Fruit fly (Drosophila melanogaster) whole organism, prepupa: Measurements from ENCODE around the gene CG13114.

Experiments
- Blimp-1 ChIP-seq: fragments of 200-800 bp; sonication (Bioruptor generic); optimal IDR thresholded peaks from 3 replicates; lab custom pipeline; 2017; ENCODE audit warnings: missing biosample characterization, missing genetic modification characterization, mild to moderate bottlenecking, moderate library complexity, missing genetic modification reagents
- CG10669 ChIP-seq: fragments of 200-800 bp; sonication (Bioruptor generic); optimal IDR thresholded peaks from 3 replicates; lab custom pipeline; 2018; ENCODE audit warnings: missing biosample characterization, mild to moderate bottlenecking, missing genetic modification characterization, moderate library complexity
- CG11294 ChIP-seq: fragments of 200-800 bp; sonication (Bioruptor generic); IDR thresholded peaks from 2 replicates; pipeline ENCODE4 v1.3.6; 2022; ENCODE audit warnings: missing biosample characterization, missing genetic modification characterization
- CG11902 ChIP-seq: fragments of 200-800 bp; sonication (Bioruptor generic); optimal IDR thresholded peaks from 3 replicates; lab custom pipeline; 2016; ENCODE audit warnings: missing biosample characterization, missing genetic modification characterization
- CG15336 ChIP-seq: fragments of 200-800 bp; sonication (Bioruptor generic); IDR thresholded peaks from 2 replicates; pipeline ENCODE4 v1.3.6; 2022; ENCODE audit warnings: missing biosample characterization, missing genetic modification characterization
- CG1621 ChIP-seq: fragments of 200-800 bp; sonication (Bioruptor generic); optimal IDR thresholded peaks from 3 replicates; lab custom pipeline; 2018; ENCODE audit warnings: missing biosample characterization, mild to moderate bottlenecking, missing genetic modification characterization
- CG16779 ChIP-seq: fragments of 200-800 bp; sonication (Bioruptor generic); optimal IDR thresholded peaks from 3 replicates; lab custom pipeline; 2017; ENCODE audit warnings: missing biosample characterization, mild to moderate bottlenecking, missing genetic modification characterization
- CG3032 ChIP-seq: fragments of 200-800 bp; optimal IDR thresholded peaks from 2 replicates; lab custom pipeline; 2019; ENCODE audit warnings: missing biosample characterization, mild to moderate bottlenecking, missing genetic modification characterization, moderate library complexity
- CG34406 ChIP-seq: fragments of 200-800 bp; sonication (Bioruptor generic); optimal IDR thresholded peaks from 3 replicates; lab custom pipeline; 2016; ENCODE audit warnings: missing biosample characterization, missing genetic modification characterization
- CG4318 ChIP-seq: fragments of 200-800 bp; sonication (Bioruptor generic); optimal IDR thresholded peaks from 3 replicates; lab custom pipeline; 2017; ENCODE audit warnings: missing biosample characterization, mild to moderate bottlenecking, missing genetic modification characterization
- CG6276 ChIP-seq: fragments of 200-800 bp; sonication (Bioruptor generic); optimal IDR thresholded peaks from 2 replicates; lab custom pipeline; 2017; ENCODE audit warnings: missing biosample characterization, mild to moderate bottlenecking, missing genetic modification characterization
- CG6808 ChIP-seq: fragments of 200-800 bp; sonication (Bioruptor generic); optimal IDR thresholded peaks from 3 replicates; lab custom pipeline; 2017; ENCODE audit warnings: missing biosample characterization, missing genetic modification characterization, mild to moderate bottlenecking, moderate library complexity, missing genetic modification reagents
- CG6854 ChIP-seq: fragments of 200-800 bp; sonication (Bioruptor generic); optimal IDR thresholded peaks from 2 replicates; lab custom pipeline; 2017; ENCODE audit warnings: missing biosample characterization, mild to moderate bottlenecking, missing genetic modification characterization
- CG8632 ChIP-seq: fragments of 200-800 bp; sonication (Bioruptor generic); optimal IDR thresholded peaks from 3 replicates; lab custom pipeline; 2016; ENCODE audit warnings: missing biosample characterization, missing genetic modification characterization
- CG9139 ChIP-seq: fragments of 200-800 bp; sonication (Bioruptor generic); optimal IDR thresholded peaks from 3 replicates; lab custom pipeline; 2017; ENCODE audit warnings: missing biosample characterization, mild to moderate bottlenecking, missing genetic modification characterization
- Eip75B ChIP-seq: fragments of 200-800 bp; sonication (Bioruptor generic); optimal IDR thresholded peaks from 3 replicates; lab custom pipeline; 2016; ENCODE audit warnings: missing biosample characterization, missing genetic modification characterization
- Eip78C ChIP-seq: fragments of 200-800 bp; sonication (Bioruptor generic); peaks from one replicate; lab custom pipeline; 2016; ENCODE audit warnings: missing biosample characterization, missing genetic modification characterization
- Eip93F ChIP-seq: fragments of 200-800 bp; sonication (Bioruptor generic); optimal IDR thresholded peaks from 2 replicates; lab custom pipeline; 2016; ENCODE audit warnings: missing biosample characterization, mild to moderate bottlenecking, missing genetic modification characterization
- Ets21C ChIP-seq: fragments of 200-800 bp; sonication (Bioruptor generic); optimal IDR thresholded peaks from 3 replicates; lab custom pipeline; 2016; ENCODE audit warnings: missing biosample characterization, missing genetic modification characterization
- Ets96B ChIP-seq: fragments of 200-800 bp; optimal IDR thresholded peaks from 2 replicates; lab custom pipeline; 2019; ENCODE audit warnings: missing biosample characterization, mild to moderate bottlenecking, missing genetic modification characterization, moderate library complexity
- Gug ChIP-seq: fragments of 200-800 bp; sonication (Bioruptor generic); IDR thresholded peaks from 2 replicates; pipeline ENCODE4 v1.3.6; 2022; ENCODE audit warnings: missing biosample characterization, missing genetic modification characterization
- Hr38 ChIP-seq: sonication (Bioruptor generic); optimal IDR thresholded peaks from 2 replicates; lab custom pipeline; 2016; ENCODE audit warnings: missing biosample characterization, missing genetic modification characterization
- Hr39 ChIP-seq: fragments of 200-800 bp; sonication (Bioruptor generic); optimal IDR thresholded peaks from 2 replicates; lab custom pipeline; 2016; ENCODE audit warnings: missing biosample characterization, missing genetic modification characterization
- Hr4 ChIP-seq: fragments of 200-800 bp; sonication (Bioruptor generic); optimal IDR thresholded peaks from 3 replicates; lab custom pipeline; 2016; ENCODE audit warnings: missing biosample characterization, missing genetic modification characterization
- Lpt ChIP-seq: fragments of 200-800 bp; sonication (Bioruptor generic); optimal IDR thresholded peaks from 3 replicates; lab custom pipeline; 2016; ENCODE audit warnings: missing biosample characterization, missing genetic modification characterization
- OdsH ChIP-seq: fragments of 200-800 bp; sonication (Bioruptor generic); optimal IDR thresholded peaks from 3 replicates; lab custom pipeline; 2016; ENCODE audit warnings: missing biosample characterization, missing genetic modification characterization
- Smox ChIP-seq: fragments of 200-800 bp; sonication (Bioruptor generic); optimal IDR thresholded peaks from 3 replicates; lab custom pipeline; 2016; ENCODE audit warnings: missing biosample characterization, missing genetic modification characterization
- Sox14 ChIP-seq: fragments of 200-800 bp; sonication (Bioruptor generic); optimal IDR thresholded peaks from 3 replicates; lab custom pipeline; 2016; ENCODE audit warnings: missing biosample characterization, missing genetic modification characterization
- Sox15 ChIP-seq: fragments of 200-800 bp; sonication (Bioruptor generic); optimal IDR thresholded peaks from 3 replicates; lab custom pipeline; 2016; ENCODE audit warnings: missing biosample characterization, missing genetic modification characterization
- achi ChIP-seq: fragments of 200-800 bp; sonication (Bioruptor generic); optimal IDR thresholded peaks from 3 replicates; lab custom pipeline; 2016; ENCODE audit warnings: missing biosample characterization, missing genetic modification characterization
- dac ChIP-seq: fragments of 200-800 bp; sonication (Bioruptor generic); optimal IDR thresholded peaks from 2 replicates; lab custom pipeline; 2017; ENCODE audit warnings: missing biosample characterization, mild to moderate bottlenecking, missing genetic modification characterization
- eg ChIP-seq: fragments of 200-800 bp; sonication (Bioruptor generic); IDR thresholded peaks from 3 replicates; pipeline ENCODE4 v1.3.6; 2022; ENCODE audit warnings: missing biosample characterization, missing genetic modification characterization
- fd85E ChIP-seq: fragments of 200-800 bp; sonication (Bioruptor generic); optimal IDR thresholded peaks from 3 replicates; lab custom pipeline; 2016; ENCODE audit warnings: missing biosample characterization, missing genetic modification characterization
- lz ChIP-seq: fragments of 200-800 bp; sonication (Bioruptor generic); optimal IDR thresholded peaks from 3 replicates; lab custom pipeline; 2016; ENCODE audit warnings: missing biosample characterization, missing genetic modification characterization
- pdm3 ChIP-seq: fragments of 200-800 bp; sonication (Bioruptor generic); optimal IDR thresholded peaks from 3 replicates; lab custom pipeline; 2016; ENCODE audit warnings: missing biosample characterization, missing genetic modification characterization
- salr ChIP-seq, 2 experiments: fragments of 200-800 bp; sonication (Bioruptor generic); optimal IDR thresholded peaks; 3 replicates each; lab custom pipeline; 2016 to 2018; ENCODE audit warnings: missing biosample characterization in 2 of 2, missing genetic modification characterization in 2 of 2, mild to moderate bottlenecking in 1 of 2
- spab ChIP-seq: fragments of 200-800 bp; sonication (Bioruptor generic); optimal IDR thresholded peaks from 2 replicates; lab custom pipeline; 2017; ENCODE audit warnings: missing biosample characterization, mild to moderate bottlenecking, missing genetic modification characterization, missing genetic modification reagents
- ss ChIP-seq, 2 experiments: fragments of 200-800 bp; sonication (Bioruptor generic); optimal IDR thresholded peaks; 2 replicates in 1 of 2; 3 replicates in 1 of 2; lab custom pipeline; 2017 to 2018; ENCODE audit warnings: mild to moderate bottlenecking in 2 of 2, missing biosample characterization in 2 of 2, missing genetic modification characterization in 2 of 2, moderate library complexity in 1 of 2
- topi ChIP-seq: fragments of 200-800 bp; sonication (Bioruptor generic); optimal IDR thresholded peaks from 3 replicates; lab custom pipeline; 2016; ENCODE audit warnings: missing biosample characterization, missing genetic modification characterization
- vri ChIP-seq: fragments of 200-800 bp; sonication (Bioruptor generic); optimal IDR thresholded peaks from 3 replicates; lab custom pipeline; 2016; ENCODE audit warnings: missing biosample characterization, mild to moderate bottlenecking, missing genetic modification characterization

The CG13114 gene

dm6 chr2L:9520886-9521868 lies 24.4 kb upstream of the CG13114 start, which contains the start of gene Oatp30B (continued):
- TF ChIP-seq Hr39 (GFP tag; lab: Kevin White, UChicago) (peak; percentile 94), Smox (peak; percentile 96), dac (GFP tag; lab: Kevin White, UChicago) (peak; percentile 75), CG6854 (GFP tag; lab: Kevin White, UChicago) (peak; percentile 71), CG15336 (GFP tag; lab: Robert Waterston, UW) (peak; percentile 92), Hr38 (GFP tag; lab: Kevin White, UChicago) (peak; percentile 21), Lpt (GFP tag; lab: Kevin White, UChicago) (peak; percentile 83), fd85E (GFP tag; lab: Kevin White, UChicago) (peak; percentile 79), OdsH (peak; percentile 95), Gug (GFP tag; lab: Robert Waterston, UW) (peak; percentile 91), Eip93F (peak; percentile 93)

dm6 chr2L:9522766-9523174 lies 22.8 kb upstream of the CG13114 start:
- TF ChIP-seq CG16779 (tag; lab: Kevin White, UChicago) (no peak), Ets21C (GFP tag; lab: Kevin White, UChicago) (no peak), CG11294 (GFP tag; lab: Robert Waterston, UW) (no peak), Smox (no peak), Ets96B (tag; lab: Kevin White, UChicago) (no peak), CG1621 (no peak), CG34406 (GFP tag; lab: Kevin White, UChicago) (no peak), topi (GFP tag; lab: Kevin White, UChicago) (no peak), CG11902 (GFP tag; lab: Kevin White, UChicago) (no peak), Eip75B (GFP tag; lab: Kevin White, UChicago) (no peak), Hr38 (GFP tag; lab: Kevin White, UChicago) (no peak), CG15336 (GFP tag; lab: Robert Waterston, UW) (peak; percentile 34; the same call in 1 of the 2 replicates), Eip93F (no peak), vri (GFP tag; lab: Kevin White, UChicago) (peak; percentile 2), dac (GFP tag; lab: Kevin White, UChicago) (no peak), Eip78C (GFP tag; lab: Kevin White, UChicago) (peak; percentile 42), Hr39 (GFP tag; lab: Kevin White, UChicago) (no peak), Sox14 (GFP tag; lab: Kevin White, UChicago) (no peak), Sox15 (no peak), Hr4 (GFP tag; lab: Kevin White, UChicago) (no peak)

- TF ChIP-seq Eip78C (GFP tag; lab: Kevin White, UChicago) (peak; percentile 36), Blimp-1 (GFP tag; lab: Kevin White, UChicago) (no peak)
Measured at dm6 chr2L:9524915-9525314, 20.7 kb upstream of the CG13114 start.

- TF ChIP-seq salr (GFP tag; optimal IDR thresholded peaks at IDR 0.05; lab: Kevin White, UChicago) (peak; percentile 3 to 53), CG11294 (GFP tag; lab: Robert Waterston, UW) (peak; percentile 19; the same call in 1 of the 2 replicates), CG15336 (GFP tag; lab: Robert Waterston, UW) (no peak; the same call in 1 of the 2 replicates), CG6276 (GFP tag; lab: Kevin White, UChicago) (peak; percentile 32), Blimp-1 (GFP tag; lab: Kevin White, UChicago) (no peak), CG6808 (GFP tag; lab: Kevin White, UChicago) (peak; percentile 65), Eip75B (GFP tag; lab: Kevin White, UChicago) (no peak), eg (GFP tag; lab: Robert Waterston, UW) (0 out of 3 replicates have a peak, but pooled peaks have one; percentile 29), CG8632 (no peak), dac (GFP tag; lab: Kevin White, UChicago) (no peak), spab (GFP tag; lab: Kevin White, UChicago) (peak; percentile 54), CG4318 (GFP tag; lab: Kevin White, UChicago) (no peak), CG3032 (tag; lab: Kevin White, UChicago) (no peak), Sox15 (no peak), achi (GFP tag; lab: Kevin White, UChicago) (peak; percentile 23), CG9139 (GFP tag; lab: Kevin White, UChicago) (peak; percentile 72), OdsH (peak; percentile 17), ss (GFP tag; optimal IDR thresholded peaks at IDR 0.05; lab: Kevin White, UChicago) (peak; percentile 48 to 71), Gug (GFP tag; lab: Robert Waterston, UW) (0 out of 2 replicates have a peak, but pooled peaks have one; percentile 21), Lpt (GFP tag; lab: Kevin White, UChicago) (peak; percentile 20), pdm3 (peak; percentile 1), Sox14 (GFP tag; lab: Kevin White, UChicago) (no peak), lz (GFP tag; lab: Kevin White, UChicago) (no peak), Hr4 (GFP tag; lab: Kevin White, UChicago) (no peak), CG10669 (peak; percentile 54), Hr39 (GFP tag; lab: Kevin White, UChicago) (no peak)
Measured at dm6 chr2L:9525719-9526118, 19.9 kb upstream of the CG13114 start.
